Fruit fly (Drosophila melanogaster) whole organism, pupa: Measurements from ENCODE around the gene DopEcR.

Source experiments
- CG10348 ChIP-seq: fragments of 200-800 bp; sonication (Bioruptor generic); IDR thresholded peaks from 2 replicates; pipeline ENCODE4 v1.3.6; 2022; ENCODE audit warnings: missing biosample characterization, missing genetic modification characterization
- CG12605 ChIP-seq: fragments of 200-800 bp; sonication (Bioruptor generic); IDR thresholded peaks from 2 replicates; pipeline ENCODE4 v1.3.6; 2022; ENCODE audit warnings: missing biosample characterization, missing genetic modification characterization
- CG13204 ChIP-seq: fragments of 200-800 bp; sonication (Bioruptor generic); optimal IDR thresholded peaks from 2 replicates; lab custom pipeline; 2018; ENCODE audit warnings: missing biosample characterization, mild to moderate bottlenecking, missing genetic modification characterization, moderate library complexity
- CG14655 ChIP-seq: fragments of 200-800 bp; sonication (Bioruptor generic); optimal IDR thresholded peaks from 3 replicates; lab custom pipeline; 2017; ENCODE audit warnings: mild to moderate bottlenecking, missing biosample characterization, missing genetic modification reagents, missing genetic modification characterization
- CG8159 ChIP-seq: fragments of 200-800 bp; sonication (Bioruptor generic); optimal IDR thresholded peaks from 3 replicates; lab custom pipeline; 2018; ENCODE audit warnings: missing biosample characterization, mild to moderate bottlenecking, missing genetic modification characterization, moderate library complexity
- CG9948 ChIP-seq: fragments of 200-800 bp; sonication (Bioruptor generic); optimal IDR thresholded peaks from 2 replicates; lab custom pipeline; 2018; ENCODE audit warnings: missing biosample characterization, mild to moderate bottlenecking, missing genetic modification characterization, moderate library complexity
- EcR ChIP-seq: fragments of 200-800 bp; sonication (Bioruptor generic); optimal IDR thresholded peaks from 3 replicates; lab custom pipeline; 2019; ENCODE audit warnings: missing biosample characterization, missing genetic modification characterization, mild to moderate bottlenecking, moderate library complexity, missing genetic modification reagents
- Ets98B ChIP-seq: fragments of 200-800 bp; sonication (Bioruptor generic); IDR thresholded peaks from 2 replicates; pipeline ENCODE4 v1.3.6; 2022; ENCODE audit warnings: missing biosample characterization, missing genetic modification characterization
- Pif1A ChIP-seq: fragments of 200-800 bp; sonication (Bioruptor generic); optimal IDR thresholded peaks from 3 replicates; lab custom pipeline; 2016; ENCODE audit warnings: missing biosample characterization, missing genetic modification characterization
- Snoo ChIP-seq: fragments of 200-800 bp; sonication (Bioruptor generic); optimal IDR thresholded peaks from 3 replicates; lab custom pipeline; 2017; ENCODE audit warnings: missing biosample characterization, mild to moderate bottlenecking, missing genetic modification characterization, inconsistent platforms
- gl ChIP-seq: fragments of 200-800 bp; sonication (Bioruptor generic); optimal IDR thresholded peaks from 2 replicates; lab custom pipeline; 2018; ENCODE audit warnings: missing biosample characterization, mild to moderate bottlenecking, missing genetic modification characterization

dm6 chr3L:4411951-4412350 is 31.8 kb upstream of the DopEcR start:
- TF ChIP-seq Pif1A (GFP tag; lab: Kevin White, UChicago) (no peak), EcR (GFP tag; lab: Kevin White, UChicago) (no peak), CG9948 (no peak), CG8159 (tag; lab: Kevin White, UChicago) (no peak), CG14655 (GFP tag; lab: Kevin White, UChicago) (no peak), gl (tag; lab: Kevin White, UChicago) (no peak), CG13204 (GFP tag; lab: Kevin White, UChicago) (no peak), Snoo (tag; lab: Kevin White, UChicago) (no peak), CG10348 (no peak), Ets98B (GFP tag; lab: Robert Waterston, UW) (peak; percentile 30; the same call in 1 of the 2 replicates), CG12605 (GFP tag; lab: Robert Waterston, UW) (no peak)
